Fruit fly (Drosophila melanogaster): ENCODE results near the gene CG13937.

CG13937 gene

dm6 chr3L:1886125-1886544 is 3.3 kb upstream of the CG13937 start:
- peak; percentile 8 for TF ChIP-seq pad (GFP tag; optimal IDR thresholded peaks at IDR 0.05)
- TF ChIP-seq Hr96 (GFP tag; optimal IDR thresholded peaks at IDR 0.05): no peak
- TF ChIP-seq ovo (GFP tag; optimal IDR thresholded peaks at IDR 0.05): no peak
- no peak for TF ChIP-seq Mnt (GFP tag; optimal IDR thresholded peaks at IDR 0.05)
- peak; percentile 72 for TF ChIP-seq bab1 (GFP tag; optimal IDR thresholded peaks at IDR 0.05)
- TF ChIP-seq CG12768 (GFP tag; optimal IDR thresholded peaks at IDR 0.05): no peak
- no peak for TF ChIP-seq cic (GFP tag; optimal IDR thresholded peaks at IDR 0.05)
- no peak for TF ChIP-seq CG33017 (tag; optimal IDR thresholded peaks at IDR 0.05)
- TF ChIP-seq CG1620 (GFP tag; optimal IDR thresholded peaks at IDR 0.05): no peak
- no peak for TF ChIP-seq toe (GFP tag; optimal IDR thresholded peaks at IDR 0.05)
- no peak for TF ChIP-seq Crg-1 (GFP tag; optimal IDR thresholded peaks at IDR 0.05)
- TF ChIP-seq CG11617 (GFP tag; optimal IDR thresholded peaks at IDR 0.05): no peak
- no peak for TF ChIP-seq kay (GFP tag; ENCODE audit: borderline replicate concordance)
- TF ChIP-seq CG14711 (tag; optimal IDR thresholded peaks at IDR 0.05): peak; percentile 32
- no peak for TF ChIP-seq Clk (GFP tag; optimal IDR thresholded peaks at IDR 0.05)
- TF ChIP-seq CG7101 (tag; optimal IDR thresholded peaks at IDR 0.05): peak; percentile 24
- no peak for TF ChIP-seq CG5204 (GFP tag; optimal IDR thresholded peaks at IDR 0.05)
- TF ChIP-seq cnc (optimal IDR thresholded peaks at IDR 0.05): no peak
- TF ChIP-seq CG7045 (GFP tag; optimal IDR thresholded peaks at IDR 0.05): no peak
- no peak for TF ChIP-seq tj (GFP tag; optimal IDR thresholded peaks at IDR 0.05)

- TF ChIP-seq CG14711 (tag; optimal IDR thresholded peaks at IDR 0.05) (no peak), tj (GFP tag; optimal IDR thresholded peaks at IDR 0.05) (peak; percentile 57)
Observed at dm6 chr3L:1885436-1885835, 2.6 kb upstream of the CG13937 start, which contains the start of gene Tmhs. Gene Tmhs, plus strand, starts transcription at chr3L:1885657.

- peak; percentile 27 for TF ChIP-seq kay (GFP tag; ENCODE audit: borderline replicate concordance)
- peak; percentile 7 for TF ChIP-seq Mnt (GFP tag; optimal IDR thresholded peaks at IDR 0.05)
- TF ChIP-seq tj (GFP tag; optimal IDR thresholded peaks at IDR 0.05): peak; percentile 7
- no peak for TF ChIP-seq CG1620 (GFP tag; optimal IDR thresholded peaks at IDR 0.05)
- peak; percentile 87 for TF ChIP-seq bab1 (GFP tag; optimal IDR thresholded peaks at IDR 0.05)
Observed at dm6 chr3L:1884652-1885051, 1.8 kb upstream of the CG13937 start, which contains the start of gene Aprt. Gene Aprt, minus strand, starts transcription at chr3L:1885019.

dm6 chr3L:1881919-1882318 is 922 bp downstream of the CG13937 start:
- TF ChIP-seq CG1620 (GFP tag; optimal IDR thresholded peaks at IDR 0.05) (no peak), CG7101 (tag; optimal IDR thresholded peaks at IDR 0.05) (no peak), pad (GFP tag; optimal IDR thresholded peaks at IDR 0.05) (no peak), CG7045 (GFP tag; optimal IDR thresholded peaks at IDR 0.05) (no peak), cic (GFP tag; optimal IDR thresholded peaks at IDR 0.05) (no peak), CG12768 (GFP tag; optimal IDR thresholded peaks at IDR 0.05) (no peak), CG5204 (GFP tag; optimal IDR thresholded peaks at IDR 0.05) (no peak), bab1 (GFP tag; optimal IDR thresholded peaks at IDR 0.05) (no peak), Clk (GFP tag; optimal IDR thresholded peaks at IDR 0.05) (no peak), Mnt (GFP tag; optimal IDR thresholded peaks at IDR 0.05) (no peak), toe (GFP tag; optimal IDR thresholded peaks at IDR 0.05) (no peak), CG33017 (tag; optimal IDR thresholded peaks at IDR 0.05) (no peak), Crg-1 (GFP tag; optimal IDR thresholded peaks at IDR 0.05) (no peak), CG11617 (GFP tag; optimal IDR thresholded peaks at IDR 0.05) (no peak), kay (GFP tag; ENCODE audit: borderline replicate concordance) (no peak), cnc (optimal IDR thresholded peaks at IDR 0.05) (no peak), ovo (GFP tag; optimal IDR thresholded peaks at IDR 0.05) (no peak), CG14711 (tag; optimal IDR thresholded peaks at IDR 0.05) (no peak)

dm6 chr3L:1880692-1881091 is 2.1 kb downstream of the CG13937 start:
- TF ChIP-seq CG12768 (GFP tag; optimal IDR thresholded peaks at IDR 0.05): peak; percentile 36
- peak; percentile 21 for TF ChIP-seq Clk (GFP tag; optimal IDR thresholded peaks at IDR 0.05)
- no peak for TF ChIP-seq CG1620 (GFP tag; optimal IDR thresholded peaks at IDR 0.05)
- TF ChIP-seq CG7045 (GFP tag; optimal IDR thresholded peaks at IDR 0.05): peak; percentile 38
- TF ChIP-seq pad (GFP tag; optimal IDR thresholded peaks at IDR 0.05): no peak

dm6 chr3L:1876215-1876625 is 6.6 kb downstream of the CG13937 start, which contains the start of gene dre4:
Gene dre4, minus strand, starts transcription at chr3L:1876312.
- TF ChIP-seq bab1 (GFP tag; optimal IDR thresholded peaks at IDR 0.05) (peak; percentile 63), Mnt (GFP tag; optimal IDR thresholded peaks at IDR 0.05) (peak; percentile 60), CG12768 (GFP tag; optimal IDR thresholded peaks at IDR 0.05) (no peak), CG7101 (tag; optimal IDR thresholded peaks at IDR 0.05) (no peak), CG14711 (tag; optimal IDR thresholded peaks at IDR 0.05) (peak; percentile 44), cic (GFP tag; optimal IDR thresholded peaks at IDR 0.05) (no peak), kay (GFP tag; ENCODE audit: borderline replicate concordance) (no peak), CG7045 (GFP tag; optimal IDR thresholded peaks at IDR 0.05) (peak; percentile 56), ovo (GFP tag; optimal IDR thresholded peaks at IDR 0.05) (no peak), CG11617 (GFP tag; optimal IDR thresholded peaks at IDR 0.05) (peak; percentile 50), pad (GFP tag; optimal IDR thresholded peaks at IDR 0.05) (no peak), Crg-1 (GFP tag; optimal IDR thresholded peaks at IDR 0.05) (peak; percentile 31)

dm6 chr3L:1869719-1870118 is 13.1 kb downstream of the CG13937 start, which contains the start of gene CG13924:
Gene CG13924, plus strand, starts transcription at chr3L:1870019.
- no peak for TF ChIP-seq CG11617 (GFP tag; optimal IDR thresholded peaks at IDR 0.05)
- no peak for TF ChIP-seq CG33017 (tag; optimal IDR thresholded peaks at IDR 0.05)

Data from whole organism, adult.